Worm (Caenorhabditis elegans): ENCODE results near the gene C49F5.7.
A peak's percentile ranks its signal among the peaks of the same experiment; 100 is the strongest.

C49F5.7 gene

DNA sequence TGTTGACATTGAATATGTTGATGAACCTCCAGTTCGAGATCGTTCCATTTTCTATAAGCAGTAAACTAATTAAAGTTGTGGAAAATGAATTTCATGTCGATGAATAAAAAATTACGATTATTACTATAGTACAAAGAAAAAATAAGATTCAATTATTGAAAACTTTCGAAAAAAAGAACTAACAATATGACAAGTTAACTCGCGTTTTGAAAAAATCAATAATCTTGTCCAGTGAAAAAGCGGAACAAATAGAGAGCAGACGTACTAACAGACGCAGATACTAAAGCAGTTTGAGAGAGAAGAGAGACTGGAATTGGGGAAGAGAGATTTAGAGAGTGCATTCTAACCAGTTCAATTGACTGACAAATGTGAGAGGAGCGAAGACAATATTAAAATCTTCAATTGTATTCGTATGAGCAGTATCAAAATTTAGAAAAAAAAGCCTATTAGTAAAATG is 19.9 kb upstream of the C49F5.7 start, which contains the start of gene set-6:
Gene set-6 (minus strand): TSS at position 51 of the 457 bp plus-strand sequence.
- TF ChIP-seq nfya-1 (tag; optimal IDR thresholded peaks at IDR 0.05; ENCODE audit: insufficient read depth) (peak; percentile 56), hmg-11 (tag; optimal IDR thresholded peaks at IDR 0.05) (peak; percentile 23), nhr-23 (tag; optimal IDR thresholded peaks at IDR 0.05) (peak; percentile 19), nhr-67 (tag; optimal IDR thresholded peaks at IDR 0.05) (no peak), ceh-28 (tag; optimal IDR thresholded peaks at IDR 0.05) (peak; percentile 79), nhr-12 (tag; optimal IDR thresholded peaks at IDR 0.05) (no peak), nhr-25 (tag; optimal IDR thresholded peaks at IDR 0.05) (peak; percentile 24)

DNA sequence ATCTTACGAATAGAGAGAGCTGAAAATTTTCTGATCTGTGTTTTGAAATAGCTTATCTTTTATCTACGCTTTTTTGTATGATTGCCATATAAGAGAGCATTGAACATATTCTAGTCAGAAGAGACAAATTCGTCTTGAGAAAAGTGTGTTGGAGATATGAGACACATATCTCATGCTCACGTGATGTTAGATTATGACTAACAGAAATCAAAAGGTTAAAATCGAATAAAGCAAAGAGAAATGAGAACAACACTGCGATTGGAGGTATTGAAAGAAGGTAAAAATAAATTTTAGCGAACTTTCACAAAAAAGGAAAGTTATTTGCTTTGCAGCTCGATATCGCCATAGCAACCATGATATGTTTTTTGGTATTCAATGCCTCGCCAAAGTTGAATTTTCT is 12.5 kb upstream of the C49F5.7 start, which contains the start of gene nhr-167:
Gene nhr-167 (minus strand): TSS at position 21 of the 400 bp plus-strand sequence.
- TF ChIP-seq ceh-28 (tag; optimal IDR thresholded peaks at IDR 0.05), result no peak
- TF ChIP-seq ama-1 (optimal IDR thresholded peaks at IDR 0.05), result no peak
- no peak for TF ChIP-seq fos-1 (tag; optimal IDR thresholded peaks at IDR 0.05)
- TF ChIP-seq lsy-12 (tag; optimal IDR thresholded peaks at IDR 0.05), result no peak
- no peak for TF ChIP-seq pha-4 (tag; optimal IDR thresholded peaks at IDR 0.05)
- TF ChIP-seq elt-3 (tag; optimal IDR thresholded peaks at IDR 0.05), result no peak
- TF ChIP-seq nhr-11 (tag; optimal IDR thresholded peaks at IDR 0.05), result no peak
- no peak for TF ChIP-seq egl-5 (tag; optimal IDR thresholded peaks at IDR 0.05)
- no peak for TF ChIP-seq ceh-16 (tag; optimal IDR thresholded peaks at IDR 0.05)
- no peak for TF ChIP-seq tbx-2 (tag; optimal IDR thresholded peaks at IDR 0.05)
- no peak for TF ChIP-seq unc-39 (tag; optimal IDR thresholded peaks at IDR 0.05)
- TF ChIP-seq snpc-4 (tag; optimal IDR thresholded peaks at IDR 0.05), result no peak
- no peak for TF ChIP-seq elt-1 (tag; optimal IDR thresholded peaks at IDR 0.05)
- no peak for TF ChIP-seq lin-15B (tag; optimal IDR thresholded peaks at IDR 0.05)
- TF ChIP-seq aly-2 (tag; optimal IDR thresholded peaks at IDR 0.05), result no peak
- no peak for TF ChIP-seq fkh-2 (tag; optimal IDR thresholded peaks at IDR 0.05)
- TF ChIP-seq R02D3.7 (tag; optimal IDR thresholded peaks at IDR 0.05), result no peak
- no peak for TF ChIP-seq elt-2 (tag; optimal IDR thresholded peaks at IDR 0.05)

DNA sequence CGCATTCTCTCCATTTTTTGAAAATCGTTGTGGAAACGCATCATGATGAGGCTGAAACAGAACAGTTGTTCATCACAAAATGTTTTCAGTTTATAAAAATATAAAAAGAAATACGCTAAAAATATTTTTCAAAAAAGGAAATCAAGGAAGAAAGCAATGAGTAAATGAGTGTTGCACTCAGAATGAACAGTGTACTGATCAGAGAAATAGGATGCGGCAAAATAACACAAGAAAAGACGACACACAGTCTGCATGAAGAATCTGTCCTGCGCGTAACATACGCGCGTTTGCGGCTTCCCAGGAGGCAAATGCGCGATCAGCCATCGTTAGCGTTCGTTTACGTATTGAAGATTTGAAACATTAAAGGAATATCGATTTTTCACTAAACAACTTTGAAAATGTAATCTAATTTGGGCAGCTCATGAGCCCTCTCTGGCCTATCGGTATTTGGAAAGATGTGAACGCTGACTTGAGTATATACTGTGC is 11.0 kb upstream of the C49F5.7 start, which contains the start of gene C49F5.3:
Gene C49F5.3 (minus strand): TSS at position 51 of the 486 bp plus-strand sequence.
- TF ChIP-seq sea-2 (GFP tag; optimal IDR thresholded peaks at IDR 0.05) (no peak), lin-15B (tag; optimal IDR thresholded peaks at IDR 0.05) (no peak), pqm-1 (tag; optimal IDR thresholded peaks at IDR 0.05) (no peak), R02D3.7 (tag; optimal IDR thresholded peaks at IDR 0.05) (no peak), ztf-11 (tag; optimal IDR thresholded peaks at IDR 0.05) (no peak), unc-39 (tag; optimal IDR thresholded peaks at IDR 0.05) (no peak), ceh-82 (tag; optimal IDR thresholded peaks at IDR 0.05) (no peak), nhr-11 (tag; optimal IDR thresholded peaks at IDR 0.05) (no peak)

DNA sequence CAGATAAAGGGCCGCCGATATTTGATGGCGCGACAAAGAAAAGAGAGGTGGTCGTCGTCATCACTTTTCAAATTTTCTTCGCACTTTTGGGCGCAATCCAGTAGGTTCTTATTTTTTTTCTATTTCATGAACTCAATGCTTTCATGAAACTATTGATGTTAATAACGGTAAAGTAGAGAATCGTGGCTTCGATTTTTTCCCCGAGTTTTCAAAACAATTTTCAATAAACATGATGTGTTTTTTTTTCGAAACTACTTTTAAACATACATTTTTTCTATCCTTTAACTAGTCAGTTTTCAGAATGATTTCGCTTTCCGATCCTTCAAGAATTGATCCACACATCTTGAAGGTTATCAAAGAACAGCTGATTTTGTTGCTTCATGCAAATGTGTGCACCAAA is 8.7 kb upstream of the C49F5.7 start, which contains the start of gene C49F5.5:
Gene C49F5.5 (plus strand): TSS at position 301 of the 400 bp plus-strand sequence.
- TF ChIP-seq unc-62 (GFP tag; optimal IDR thresholded peaks at IDR 0.05) (no peak), ceh-9 (tag; optimal IDR thresholded peaks at IDR 0.05) (no peak), lin-15B (tag; optimal IDR thresholded peaks at IDR 0.05) (no peak), egl-5 (tag; optimal IDR thresholded peaks at IDR 0.05) (no peak), hmg-11 (tag; optimal IDR thresholded peaks at IDR 0.05) (no peak), tbx-2 (tag; optimal IDR thresholded peaks at IDR 0.05) (no peak), snpc-4 (tag; optimal IDR thresholded peaks at IDR 0.05) (no peak), nhr-67 (tag; optimal IDR thresholded peaks at IDR 0.05) (no peak), zag-1 (tag; optimal IDR thresholded peaks at IDR 0.05) (no peak)

DNA sequence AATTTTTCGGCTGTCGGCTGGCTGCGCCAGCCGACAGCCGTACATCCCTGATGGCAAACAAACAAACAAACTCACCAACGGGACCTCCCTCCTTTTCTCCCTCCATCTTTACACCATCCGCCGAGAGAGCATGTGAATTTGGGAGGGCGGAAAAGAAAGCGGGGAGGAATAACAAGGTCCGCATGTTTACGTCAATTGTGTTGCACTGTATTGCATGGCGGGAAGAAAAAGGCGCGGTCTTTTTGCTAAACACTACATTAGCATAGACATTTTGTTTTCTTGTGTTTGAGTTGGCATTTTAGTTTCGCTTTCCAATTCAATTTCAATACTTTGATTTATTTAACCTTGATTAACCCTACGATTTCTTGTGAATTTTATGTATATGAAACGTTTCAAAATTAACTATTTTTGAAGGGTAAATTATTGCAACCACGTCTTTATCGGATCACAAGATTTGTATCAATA is 6.7 kb upstream of the C49F5.7 start, which contains the start of gene C49F5.6:
Gene C49F5.6 (plus strand): TSS at position 415 of the 465 bp plus-strand sequence.
- TF ChIP-seq aly-2 (tag; optimal IDR thresholded peaks at IDR 0.05) (no peak), elt-1 (tag; optimal IDR thresholded peaks at IDR 0.05) (no peak), ceh-9 (tag; optimal IDR thresholded peaks at IDR 0.05) (no peak), fkh-2 (tag; optimal IDR thresholded peaks at IDR 0.05) (no peak), pha-4 (tag; optimal IDR thresholded peaks at IDR 0.05) (no peak), nhr-28 (tag; optimal IDR thresholded peaks at IDR 0.05) (no peak), jun-1 (tag; optimal IDR thresholded peaks at IDR 0.05) (no peak), lin-15B (tag; optimal IDR thresholded peaks at IDR 0.05) (no peak), ceh-28 (tag; optimal IDR thresholded peaks at IDR 0.05) (no peak), daf-12 (tag; optimal IDR thresholded peaks at IDR 0.05) (no peak), nhr-237 (tag; optimal IDR thresholded peaks at IDR 0.05) (no peak), lsy-12 (tag; optimal IDR thresholded peaks at IDR 0.05) (no peak), sea-2 (GFP tag; optimal IDR thresholded peaks at IDR 0.05) (no peak), nhr-12 (tag; optimal IDR thresholded peaks at IDR 0.05) (no peak), nhr-67 (tag; optimal IDR thresholded peaks at IDR 0.05) (no peak), fkh-10 (GFP tag; optimal IDR thresholded peaks at IDR 0.05) (no peak), nhr-77 (tag; optimal IDR thresholded peaks at IDR 0.05) (no peak)

All from whole organism, L3 larva.